Fruit fly (Drosophila melanogaster) whole organism, embryonic: ENCODE measurements around the gene CG14230.
A peak's percentile ranks its signal among the peaks of the same experiment; 100 is the strongest.

Experiments used
- ATbp ChIP-seq: fragments of 200-800 bp; sonication (Bioruptor generic); optimal IDR thresholded peaks from 2 replicates; lab custom pipeline; 2017; ENCODE audit warnings: missing biosample characterization, mild to moderate bottlenecking, missing genetic modification characterization, missing genetic modification reagents
- Atf3 ChIP-seq: fragments of 200-800 bp; sonication (Bioruptor generic); optimal IDR thresholded peaks from 3 replicates; lab custom pipeline; 2016; ENCODE audit warnings: missing biosample characterization, missing genetic modification characterization
- Awh ChIP-seq: fragments of 200-800 bp; sonication (Bioruptor generic); IDR thresholded peaks from 2 replicates; pipeline ENCODE4, ENCODE4 v1.3.6; 2022; ENCODE audit warnings: missing biosample characterization, missing genetic modification characterization
- B-H2 ChIP-seq: fragments of 200-800 bp; sonication (Bioruptor generic); optimal IDR thresholded peaks from 2 replicates; lab custom pipeline; 2018; ENCODE audit warnings: missing biosample characterization, mild to moderate bottlenecking, missing genetic modification characterization
- Bdp1 ChIP-seq: fragments of 200-800 bp; sonication (Bioruptor generic); optimal IDR thresholded peaks from 3 replicates; lab custom pipeline; 2016; ENCODE audit warnings: missing biosample characterization, missing genetic modification characterization
- BtbVII ChIP-seq: fragments of 200-800 bp; sonication (Bioruptor generic); optimal IDR thresholded peaks from 3 replicates; lab custom pipeline; 2017; ENCODE audit warnings: missing biosample characterization, mild to moderate bottlenecking, missing genetic modification characterization
- CG10431 ChIP-seq: fragments of 200-800 bp; sonication (Bioruptor generic); optimal IDR thresholded peaks from 3 replicates; lab custom pipeline; 2018; ENCODE audit warnings: missing biosample characterization, mild to moderate bottlenecking, missing genetic modification characterization
- CG12104 ChIP-seq: fragments of 200-800 bp; sonication (Bioruptor generic); optimal IDR thresholded peaks from 3 replicates; lab custom pipeline; 2016; ENCODE audit warnings: missing biosample characterization, missing genetic modification characterization
- CG15011 ChIP-seq: fragments of 200-800 bp; sonication (Bioruptor generic); optimal IDR thresholded peaks from 3 replicates; lab custom pipeline; 2018; ENCODE audit warnings: missing biosample characterization, mild to moderate bottlenecking, missing genetic modification characterization
- CG2116 ChIP-seq: fragments of 200-800 bp; sonication (Bioruptor generic); optimal IDR thresholded peaks from 3 replicates; lab custom pipeline; 2018; ENCODE audit warnings: missing biosample characterization, mild to moderate bottlenecking, missing genetic modification characterization
- CG2120 ChIP-seq: fragments of 200-800 bp; sonication (Bioruptor generic); optimal IDR thresholded peaks from 3 replicates; lab custom pipeline; 2016; ENCODE audit warnings: missing biosample characterization, missing genetic modification characterization
- CG30020 ChIP-seq: fragments of 200-800 bp; optimal IDR thresholded peaks from 2 replicates; lab custom pipeline; 2019; ENCODE audit warnings: missing biosample characterization, mild to moderate bottlenecking, missing genetic modification characterization, moderate library complexity
- CG30403 ChIP-seq: fragments of 200-800 bp; sonication (Bioruptor generic); optimal IDR thresholded peaks from 3 replicates; lab custom pipeline; 2016; ENCODE audit warnings: missing biosample characterization, missing genetic modification characterization
- CG3407 ChIP-seq: fragments of 200-800 bp; sonication (Bioruptor generic); optimal IDR thresholded peaks from 2 replicates; lab custom pipeline; 2018; ENCODE audit warnings: missing biosample characterization, mild to moderate bottlenecking, missing genetic modification characterization
- CG34422 ChIP-seq: fragments of 200-800 bp; sonication (Bioruptor generic); IDR thresholded peaks from 3 replicates; pipeline ENCODE4 v1.3.6; 2022; ENCODE audit warnings: missing biosample characterization, missing genetic modification characterization
- CG4820 ChIP-seq: fragments of 200-800 bp; sonication (Bioruptor generic); optimal IDR thresholded peaks from 3 replicates; lab custom pipeline; 2016; ENCODE audit warnings: missing biosample characterization, missing genetic modification characterization
- CG6791 ChIP-seq: fragments of 200-800 bp; sonication (Bioruptor generic); IDR thresholded peaks from 3 replicates; pipeline ENCODE4 v1.3.6; 2022; ENCODE audit warnings: missing biosample characterization, missing genetic modification characterization; ENCODE audit not compliant: partially characterized antibody
- CG7745 ChIP-seq: fragments of 200-800 bp; sonication (Bioruptor generic); optimal IDR thresholded peaks from 2 replicates; lab custom pipeline; 2018; ENCODE audit warnings: missing biosample characterization, mild to moderate bottlenecking, missing genetic modification characterization, moderate library complexity
- CG8290 ChIP-seq, 3 experiments: fragments of 200-800 bp; sonication (Bioruptor generic); optimal IDR thresholded peaks; 2 replicates each; lab custom pipeline; 2016 to 2019; ENCODE audit warnings: missing biosample characterization in 3 of 3, missing genetic modification characterization in 3 of 3, mild to moderate bottlenecking in 2 of 3, moderate library complexity in 1 of 3
- CG9215 ChIP-seq: fragments of 200-800 bp; sonication (Bioruptor generic); IDR thresholded peaks from 2 replicates; pipeline ENCODE4 v1.3.6; 2022; ENCODE audit warnings: missing biosample characterization, missing genetic modification characterization
- CoRest ChIP-seq: fragments of 200-800 bp; sonication (Bioruptor generic); optimal IDR thresholded peaks from 3 replicates; lab custom pipeline; 2018; ENCODE audit warnings: missing biosample characterization, mild to moderate bottlenecking, missing genetic modification characterization, moderate library complexity
- D19A ChIP-seq: fragments of 200-800 bp; optimal IDR thresholded peaks from 3 replicates; lab custom pipeline; 2019; ENCODE audit warnings: missing biosample characterization, mild to moderate bottlenecking, missing genetic modification characterization, moderate library complexity
- Dll ChIP-seq: fragments of 200-800 bp; sonication (Bioruptor generic); IDR thresholded peaks from 4 replicates; pipeline ENCODE4 v1.3.6; 2022; ENCODE audit warnings: missing biosample characterization, missing genetic modification characterization; ENCODE audit not compliant: partially characterized antibody
- Fer3 ChIP-seq: fragments of 200-800 bp; sonication (Bioruptor generic); optimal IDR thresholded peaks from 2 replicates; lab custom pipeline; 2018; ENCODE audit warnings: missing biosample characterization, mild to moderate bottlenecking, missing genetic modification characterization, moderate library complexity
- Hr3 ChIP-seq: fragments of 200-800 bp; sonication (Bioruptor generic); optimal IDR thresholded peaks from 3 replicates; lab custom pipeline; 2016; ENCODE audit warnings: missing biosample characterization, missing genetic modification characterization
- NC2α ChIP-seq: fragments of 200-800 bp; sonication (Bioruptor generic); optimal IDR thresholded peaks from 2 replicates; lab custom pipeline; 2016; ENCODE audit warnings: missing biosample characterization, missing genetic modification characterization
- Sry-δ ChIP-seq: fragments of 200-800 bp; sonication (Bioruptor generic); optimal IDR thresholded peaks from 2 replicates; lab custom pipeline; 2016; ENCODE audit warnings: missing biosample characterization, missing genetic modification characterization
- abd-A ChIP-seq: fragments of 200-800 bp; sonication (Bioruptor generic); optimal IDR thresholded peaks from 3 replicates; lab custom pipeline; 2019; ENCODE audit warnings: missing biosample characterization, mild to moderate bottlenecking, missing genetic modification characterization, moderate library complexity
- ato ChIP-seq: fragments of 200-800 bp; sonication (Bioruptor generic); IDR thresholded peaks from 2 replicates; pipeline ENCODE4 v1.3.6; 2022; ENCODE audit warnings: missing biosample characterization, missing genetic modification characterization; ENCODE audit not compliant: partially characterized antibody
- br ChIP-seq: fragments of >200 bp; optimal IDR thresholded peaks from 2 replicates; lab custom pipeline; 2017
- cas ChIP-seq: fragments of 200-800 bp; sonication (Bioruptor generic); IDR thresholded peaks from 2 replicates; pipeline ENCODE4 v1.3.6; 2022; ENCODE audit warnings: missing biosample characterization, missing genetic modification characterization
- corto ChIP-seq: fragments of 200-800 bp; sonication (Bioruptor generic); optimal IDR thresholded peaks from 2 replicates; lab custom pipeline; 2016; ENCODE audit warnings: missing biosample characterization, mild to moderate bottlenecking, missing genetic modification characterization, moderate library complexity
- crol ChIP-seq: fragments of 200-800 bp; sonication (Bioruptor generic); IDR thresholded peaks from 2 replicates; pipeline ENCODE4 v1.3.6; 2022; ENCODE audit warnings: missing biosample characterization, missing genetic modification characterization
- dati ChIP-seq: fragments of 200-800 bp; sonication (Bioruptor generic); IDR thresholded peaks from 2 replicates; pipeline ENCODE4 v1.3.6; 2022; ENCODE audit warnings: missing biosample characterization, missing genetic modification characterization
- dpn ChIP-seq, 2 experiments: fragments of 200-800 bp; sonication (Bioruptor generic); optimal IDR thresholded peaks; 3 replicates each; lab custom pipeline; 2016; ENCODE audit warnings: missing biosample characterization in 2 of 2, missing genetic modification characterization in 2 of 2
- eve ChIP-seq, 2 experiments: fragments of >200 bp; optimal IDR thresholded peaks; 2 replicates each; lab custom pipeline; 2017; ENCODE audit warnings: missing biosample characterization in 2 of 2, missing genetic modification characterization in 2 of 2
- fd102C ChIP-seq: fragments of 200-800 bp; sonication (Bioruptor generic); optimal IDR thresholded peaks from 2 replicates; lab custom pipeline; 2018; ENCODE audit warnings: missing biosample characterization, mild to moderate bottlenecking, missing genetic modification characterization, moderate library complexity
- fru ChIP-seq: fragments of >200 bp; optimal IDR thresholded peaks from 2 replicates; lab custom pipeline; 2017
- gfzf ChIP-seq: fragments of 200-800 bp; sonication (Bioruptor generic); optimal IDR thresholded peaks from 2 replicates; lab custom pipeline; 2016; ENCODE audit warnings: missing biosample characterization, mild to moderate bottlenecking, missing genetic modification characterization, moderate library complexity
- jumu ChIP-seq: fragments of 200-800 bp; sonication (Bioruptor generic); optimal IDR thresholded peaks from 3 replicates; lab custom pipeline; 2016; ENCODE audit warnings: missing biosample characterization, missing genetic modification characterization
- klu ChIP-seq: fragments of 200-800 bp; sonication (Bioruptor generic); IDR thresholded peaks from 2 replicates; pipeline ENCODE4 v1.3.6; 2022; ENCODE audit warnings: missing biosample characterization, missing genetic modification characterization
- luna ChIP-seq: fragments of 200-800 bp; sonication (Bioruptor generic); optimal IDR thresholded peaks from 2 replicates; lab custom pipeline; 2016; ENCODE audit warnings: missing biosample characterization, missing genetic modification characterization
- onecut ChIP-seq: fragments of 200-800 bp; sonication (Bioruptor generic); IDR thresholded peaks from 2 replicates; pipeline ENCODE4 v1.3.6; 2022; ENCODE audit warnings: missing biosample characterization, missing genetic modification characterization
- org-1 ChIP-seq: fragments of 200-800 bp; sonication (Bioruptor generic); optimal IDR thresholded peaks from 2 replicates; lab custom pipeline; 2017; ENCODE audit warnings: missing biosample characterization, missing genetic modification characterization
- pb ChIP-seq: fragments of 200-800 bp; sonication (Bioruptor generic); optimal IDR thresholded peaks from 3 replicates; lab custom pipeline; 2016; ENCODE audit warnings: missing biosample characterization, missing genetic modification characterization
- pum ChIP-seq: fragments of 200-800 bp; sonication (Bioruptor generic); optimal IDR thresholded peaks from 2 replicates; lab custom pipeline; 2016; ENCODE audit warnings: missing biosample characterization, missing genetic modification characterization
- ro ChIP-seq: fragments of 200-800 bp; sonication (Bioruptor generic); IDR thresholded peaks from 2 replicates; pipeline ENCODE4 v1.3.6; 2022; ENCODE audit warnings: missing biosample characterization, missing genetic modification characterization
- slbo ChIP-seq: fragments of 200-800 bp; sonication (Bioruptor generic); IDR thresholded peaks from 2 replicates; pipeline ENCODE4 v1.3.6; 2022; ENCODE audit warnings: missing biosample characterization, missing genetic modification characterization
- ssp ChIP-seq: fragments of 200-800 bp; sonication (Bioruptor generic); IDR thresholded peaks from 2 replicates; pipeline ENCODE4 v1.3.6; 2022; ENCODE audit warnings: missing biosample characterization, missing genetic modification characterization
- tin ChIP-seq: fragments of 200-800 bp; sonication (Bioruptor generic); optimal IDR thresholded peaks from 3 replicates; lab custom pipeline; 2016; ENCODE audit warnings: missing biosample characterization, missing genetic modification characterization

The CG14230 gene

dm6 chrX:19683040-19683875 lies 20.7 kb upstream of the CG14230 start, which contains the start of the genes dome and Ubqn (continued):
- TF ChIP-seq onecut (GFP tag; lab: Robert Waterston, UW) (no peak; the same call in 1 of the 2 replicates), Bdp1 (GFP tag; lab: Kevin White, UChicago) (no peak), Awh (GFP tag; lab: Robert Waterston, UW) (no peak), abd-A (tag; lab: Kevin White, UChicago) (no peak), CoRest (peak; percentile 1), BtbVII (peak; percentile 25), Sry-δ (GFP tag; lab: Kevin White, UChicago) (peak; percentile 93), CG30020 (peak; percentile 63), CG10431 (GFP tag; lab: Kevin White, UChicago) (no peak), pb (no peak), Dll (GFP tag; lab: Robert Waterston, UW) (peak; percentile 93), CG34422 (GFP tag; lab: Robert Waterston, UW) (no peak), corto (GFP tag; lab: Kevin White, UChicago) (no peak), dati (GFP tag; lab: Robert Waterston, UW) (no peak), slbo (no peak), fd102C (GFP tag; lab: Kevin White, UChicago) (no peak), ro (GFP tag; lab: Robert Waterston, UW) (no peak), CG15011 (GFP tag; lab: Kevin White, UChicago) (no peak), CG2120 (GFP tag; lab: Kevin White, UChicago) (peak; percentile 39), Hr3 (GFP tag; lab: Kevin White, UChicago) (no peak), org-1 (GFP tag; lab: Kevin White, UChicago) (no peak), CG2116 (GFP tag; lab: Kevin White, UChicago) (peak; percentile 93), CG8290 (GFP tag; optimal IDR thresholded peaks at IDR 0.05; lab: Kevin White, UChicago) (peak; percentile 53), CG8290 (tag; optimal IDR thresholded peaks at IDR 0.05; lab: Kevin White, UChicago) (peak in 1 of 2 experiments; percentile 64), CG7745 (tag; lab: Kevin White, UChicago) (no peak), ato (peak; percentile 82), fru (lab: Kevin White, UChicago) (no peak), CG9215 (GFP tag; lab: Robert Waterston, UW) (0 out of 2 replicates have a peak, but pooled peaks have one; percentile 14), Atf3 (GFP tag; lab: Kevin White, UChicago) (no peak), CG30403 (peak; percentile 17), CG6791 (GFP tag; lab: Robert Waterston, UW) (peak; percentile 85), B-H2 (GFP tag; lab: Kevin White, UChicago) (no peak), dpn (GFP tag; optimal IDR thresholded peaks at IDR 0.05; lab: Kevin White, UChicago) (peak in 1 of 2 experiments; percentile 30), klu (GFP tag; lab: Robert Waterston, UW) (no peak), luna (GFP tag; lab: Kevin White, UChicago) (no peak), CG3407 (GFP tag; lab: Kevin White, UChicago) (no peak), eve (GFP tag; optimal IDR thresholded peaks at IDR 0.05; lab: Kevin White, UChicago) (no peak), jumu (GFP tag; lab: Kevin White, UChicago) (peak; percentile 55), crol (GFP tag; lab: Robert Waterston, UW) (peak; percentile 92), D19A (tag; lab: Kevin White, UChicago) (no peak), ATbp (GFP tag; lab: Kevin White, UChicago) (no peak), CG4820 (GFP tag; lab: Kevin White, UChicago) (peak; percentile 34), CG12104 (GFP tag; lab: Kevin White, UChicago) (no peak), NC2α (GFP tag; lab: Kevin White, UChicago) (no peak), tin (GFP tag; lab: Kevin White, UChicago) (no peak), cas (GFP tag; lab: Robert Waterston, UW) (no peak), gfzf (GFP tag; lab: Kevin White, UChicago) (peak; percentile 74), ssp (GFP tag; lab: Robert Waterston, UW) (no peak; the same call in 1 of the 2 replicates), Fer3 (no peak), br (lab: Kevin White, UChicago) (no peak), pum (GFP tag; lab: Kevin White, UChicago) (no peak)
